Worm (Caenorhabditis elegans) whole organism, young adult: ENCODE results near the gene pars-1.
A peak's percentile ranks its signal among the peaks of the same experiment; 100 is the strongest.

Experiments
- D2030.7 ChIP-seq: fragments of 200-800 bp; sonication (Bioruptor generic); IDR thresholded peaks from 2 replicates; pipeline ENCODE4 v1.3.6; 2022; ENCODE audit warnings: missing genetic modification reagents, missing genetic modification characterization, missing compliant biosample characterization
- F23B12.7 ChIP-seq: sonication (generic microtip); optimal IDR thresholded peaks from 2 replicates; lab custom pipeline; 2017; ENCODE audit warnings: missing genetic modification characterization, mild to moderate bottlenecking, missing compliant biosample characterization, antibody characterized with exemption, moderate library complexity; ENCODE audit not compliant: insufficient read depth
- F33H1.4 ChIP-seq: fragments of 200-800 bp; sonication (Bioruptor generic); IDR thresholded peaks from 2 replicates; pipeline ENCODE4 v1.3.6; 2022; ENCODE audit warnings: missing genetic modification reagents, missing genetic modification characterization, missing compliant biosample characterization
- F39B2.1 ChIP-seq: fragments of 200-800 bp; sonication (Bioruptor generic); IDR thresholded peaks from 2 replicates; pipeline ENCODE4 v1.3.6; 2022; ENCODE audit warnings: missing genetic modification reagents, missing genetic modification characterization, missing compliant biosample characterization
- F49E8.2 ChIP-seq: sonication (generic microtip); optimal IDR thresholded peaks from 3 replicates; lab custom pipeline; 2017; ENCODE audit warnings: missing genetic modification characterization, mild to moderate bottlenecking, missing compliant biosample characterization, antibody characterized with exemption, moderate library complexity; ENCODE audit not compliant: insufficient read depth
- F55B11.4 ChIP-seq: sonication (generic microtip); optimal IDR thresholded peaks from 2 replicates; lab custom pipeline; 2016; ENCODE audit warnings: missing compliant biosample characterization, missing genetic modification characterization, borderline replicate concordance; ENCODE audit not compliant: insufficient read depth
- T07F8.4 ChIP-seq: sonication (generic microtip); optimal IDR thresholded peaks from 2 replicates; lab custom pipeline; 2016; ENCODE audit warnings: mild to moderate bottlenecking, missing genetic modification characterization, moderate library complexity, missing compliant biosample characterization
- T26A5.8 ChIP-seq: sonication (generic microtip); optimal IDR thresholded peaks from 2 replicates; lab custom pipeline; 2016; ENCODE audit warnings: missing genetic modification characterization, missing compliant biosample characterization
- Y53F4B.3 ChIP-seq: fragments of 200-800 bp; sonication (Bioruptor generic); IDR thresholded peaks from 2 replicates; pipeline ENCODE4 v1.3.6; 2022; ENCODE audit warnings: missing genetic modification reagents, missing genetic modification characterization, missing compliant biosample characterization
- Y95B8A.8 ChIP-seq: fragments of 200-800 bp; sonication (Bioruptor generic); IDR thresholded peaks from 2 replicates; pipeline ENCODE4 v1.3.6; 2022; ENCODE audit warnings: missing genetic modification reagents, missing genetic modification characterization, missing compliant biosample characterization
- atf-7 ChIP-seq: sonication (generic microtip); optimal IDR thresholded peaks from 2 replicates; lab custom pipeline; 2017; ENCODE audit warnings: mild to moderate bottlenecking, missing genetic modification characterization, missing compliant biosample characterization
- ceh-100 ChIP-seq: fragments of 200-800 bp; sonication (Bioruptor generic); IDR thresholded peaks from 2 replicates; pipeline ENCODE4 v1.3.6; 2022; ENCODE audit warnings: missing genetic modification reagents, missing genetic modification characterization, missing compliant biosample characterization
- ceh-79 ChIP-seq: sonication (generic microtip); optimal IDR thresholded peaks from 2 replicates; lab custom pipeline; 2017; ENCODE audit warnings: mild to moderate bottlenecking, missing genetic modification characterization, missing compliant biosample characterization
- ceh-91 ChIP-seq: fragments of 200-800 bp; sonication (Bioruptor generic); IDR thresholded peaks from 2 replicates; pipeline ENCODE4 v1.3.6; 2022; ENCODE audit warnings: missing genetic modification reagents, missing genetic modification characterization, missing compliant biosample characterization
- dox-1 ChIP-seq: fragments of 200-800 bp; sonication (Bioruptor generic); IDR thresholded peaks from 2 replicates; pipeline ENCODE4 v1.3.6; 2022; ENCODE audit warnings: missing genetic modification reagents, missing genetic modification characterization, missing compliant biosample characterization
- efl-1 ChIP-seq: fragments of 150-350 bp; optimal IDR thresholded peaks from 2 replicates; lab custom pipeline; 2014; ENCODE audit warnings: missing biosample characterization, missing genetic modification reagents, missing genetic modification characterization
- egrh-3 ChIP-seq: fragments of 200-800 bp; sonication (Bioruptor generic); IDR thresholded peaks from 2 replicates; pipeline ENCODE4 v1.3.6; 2022; ENCODE audit warnings: missing genetic modification reagents, missing genetic modification characterization, missing compliant biosample characterization
- ekl-4 ChIP-seq: fragments of 200-800 bp; sonication (Bioruptor generic); IDR thresholded peaks from 2 replicates; pipeline ENCODE4 v1.3.6; 2022; ENCODE audit warnings: missing genetic modification reagents, missing genetic modification characterization, missing compliant biosample characterization
- gei-17 ChIP-seq: fragments of 200-800 bp; sonication (Bioruptor generic); optimal IDR thresholded peaks from 2 replicates; lab custom pipeline; 2018; ENCODE audit warnings: mild to moderate bottlenecking, missing genetic modification characterization, missing compliant biosample characterization
- hmg-1.2 ChIP-seq: fragments of 200-800 bp; sonication (Bioruptor generic); IDR thresholded peaks from 2 replicates; pipeline ENCODE4 v1.3.6; 2022; ENCODE audit warnings: missing genetic modification reagents, missing genetic modification characterization, missing compliant biosample characterization
- let-607 ChIP-seq, 2 experiments: fragments of 200-800 bp in 1 of 2; sonication (Bioruptor generic) in 1 of 2; sonication (generic microtip) in 1 of 2; optimal IDR thresholded peaks; 2 replicates each; lab custom pipeline; 2016 to 2018; ENCODE audit warnings: mild to moderate bottlenecking in 2 of 2, missing compliant biosample characterization in 2 of 2, missing genetic modification characterization in 2 of 2, moderate library complexity in 2 of 2, missing genotype in 1 of 2
- lin-26 ChIP-seq: fragments of 200-800 bp; sonication (Bioruptor generic); IDR thresholded peaks from 2 replicates; pipeline ENCODE4 v1.3.6; 2022; ENCODE audit warnings: missing genetic modification reagents, missing genetic modification characterization, missing compliant biosample characterization
- lsl-1 ChIP-seq: fragments of 200-800 bp; sonication (Bioruptor generic); optimal IDR thresholded peaks from 2 replicates; lab custom pipeline; 2018; ENCODE audit warnings: mild to moderate bottlenecking, missing genetic modification characterization, moderate library complexity, missing compliant biosample characterization
- madf-6 ChIP-seq: fragments of 200-800 bp; sonication (Bioruptor generic); IDR thresholded peaks from 2 replicates; pipeline ENCODE4 v1.3.6; 2022; ENCODE audit warnings: missing genetic modification reagents, missing genetic modification characterization, missing compliant biosample characterization
- nfyb-1 ChIP-seq: fragments of 200-800 bp; sonication (Bioruptor generic); IDR thresholded peaks from 2 replicates; pipeline ENCODE4 v1.3.6; 2022; ENCODE audit warnings: missing genetic modification reagents, missing genetic modification characterization, missing compliant biosample characterization
- pha-4 ChIP-seq: fragments of 150-350 bp; sonication (generic microtip); optimal IDR thresholded peaks from 2 replicates; lab custom pipeline; 2014; ENCODE audit warnings: missing biosample characterization, missing genetic modification reagents, missing genetic modification characterization
- repo-1 ChIP-seq: sonication (generic microtip); optimal IDR thresholded peaks from 2 replicates; lab custom pipeline; 2017; ENCODE audit warnings: mild to moderate bottlenecking, missing genetic modification characterization, missing compliant biosample characterization
- ztf-22 ChIP-seq: fragments of 200-800 bp; sonication (Bioruptor generic); optimal IDR thresholded peaks from 2 replicates; lab custom pipeline; 2018; ENCODE audit warnings: mild to moderate bottlenecking, missing genetic modification characterization, moderate library complexity, missing compliant biosample characterization
- ztf-25 ChIP-seq: fragments of 200-800 bp; sonication (Bioruptor generic); IDR thresholded peaks from 2 replicates; pipeline ENCODE4 v1.3.6; 2022; ENCODE audit warnings: missing genetic modification reagents, missing genetic modification characterization, missing compliant biosample characterization
- ztf-28 ChIP-seq: fragments of 200-800 bp; sonication (Bioruptor generic); IDR thresholded peaks from 2 replicates; pipeline ENCODE4 v1.3.6; 2022; ENCODE audit warnings: missing genetic modification reagents, missing genetic modification characterization, missing compliant biosample characterization

Gene pars-1

ce11 chrIII:7235660-7236059 lies 3.2 kb upstream of the pars-1 start:
- peak; percentile 69; the same call in 1 of the 2 replicates for TF ChIP-seq egrh-3 (GFP tag; lab: Robert Waterston, UW)

- TF ChIP-seq ceh-91 (peak; percentile 63; the same call in 1 of the 2 replicates), D2030.7 (GFP tag; lab: Robert Waterston, UW) (peak; percentile 43; the same call in 1 of the 2 replicates), F33H1.4 (peak; percentile 82), lsl-1 (GFP tag; lab: Kevin White, UChicago) (peak; percentile 56), egrh-3 (GFP tag; lab: Robert Waterston, UW) (0 out of 2 replicates have a peak, but pooled peaks have one; percentile 8), efl-1 (peak; percentile 32), madf-6 (GFP tag; lab: Robert Waterston, UW) (peak; percentile 57), dox-1 (GFP tag; lab: Robert Waterston, UW) (peak; percentile 61; the same call in 1 of the 2 replicates), hmg-1.2 (GFP tag; lab: Robert Waterston, UW) (0 out of 2 replicates have a peak, but pooled peaks have one; percentile 12)
- TF ChIP-seq, all 124 proteins: peak for 9; not testable (repeated sequence) for 115
These were observed 950 bp upstream of the pars-1 start for ce11 chrIII:7237877-7238276.

ce11 chrIII:7239416-7239815 lies 589 bp downstream of the pars-1 start:
- no peak for TF ChIP-seq ekl-4 (GFP tag; lab: Robert Waterston, UW)
- TF ChIP-seq, all 124 proteins: peak for 0

- TF ChIP-seq T26A5.8 = no peak
- no peak for TF ChIP-seq F55B11.4 (tag; lab: Kevin White, UChicago)
- TF ChIP-seq gei-17 (GFP tag; lab: Kevin White, UChicago) = no peak
- no peak for TF ChIP-seq pha-4
- no peak for TF ChIP-seq repo-1 (tag; lab: Kevin White, UChicago)
- TF ChIP-seq ztf-22 (GFP tag; lab: Kevin White, UChicago) = no peak
- no peak for TF ChIP-seq F23B12.7 (tag; lab: Kevin White, UChicago)
- no peak for TF ChIP-seq T07F8.4 (tag; lab: Kevin White, UChicago)
- no peak for TF ChIP-seq ztf-28 (GFP tag; lab: Robert Waterston, UW)
- no peak for TF ChIP-seq ceh-100 (GFP tag; lab: Robert Waterston, UW)
- TF ChIP-seq lin-26 = no peak
- no peak for TF ChIP-seq lsl-1 (GFP tag; lab: Kevin White, UChicago)
- no peak for TF ChIP-seq efl-1
- no peak for TF ChIP-seq Y95B8A.8 (GFP tag; lab: Robert Waterston, UW)
- no peak for TF ChIP-seq Y53F4B.3 (GFP tag; lab: Robert Waterston, UW)
- TF ChIP-seq F49E8.2 (tag; lab: Kevin White, UChicago) = no peak
- TF ChIP-seq madf-6 (GFP tag; lab: Robert Waterston, UW) = no peak
- no peak for TF ChIP-seq atf-7 (tag; lab: Kevin White, UChicago)
- no peak for TF ChIP-seq ztf-25 (GFP tag; lab: Robert Waterston, UW)
- no peak for TF ChIP-seq let-607 (tag; optimal IDR thresholded peaks at IDR 0.05; lab: Kevin White, UChicago)
These were observed 2.2 kb downstream of the pars-1 start, which contains the start of gene ztf-31 for ce11 chrIII:7241065-7241464. TSS of gene ztf-31 (plus strand) at chrIII:7241365.

- TF ChIP-seq nfyb-1 (GFP tag; lab: Robert Waterston, UW) (no peak), F39B2.1 (GFP tag; lab: Robert Waterston, UW) (no peak), ceh-79 (tag; lab: Kevin White, UChicago) (no peak)
These were observed 4.2 kb downstream of the pars-1 start, which contains the start of gene osm-10 for ce11 chrIII:7242988-7243387. TSS of gene osm-10 (plus strand) at chrIII:7243280.
